Worm (Caenorhabditis elegans) whole organism, L1 larva: ENCODE results near the gene srbc-37.

Experiments used
- C04F5.9 ChIP-seq: sonication (generic microtip); optimal IDR thresholded peaks from 2 replicates; lab custom pipeline; 2016; ENCODE audit warnings: missing genetic modification characterization, missing compliant biosample characterization
- Y116A8C.19 ChIP-seq: sonication (generic microtip); optimal IDR thresholded peaks from 2 replicates; lab custom pipeline; 2016; ENCODE audit warnings: missing compliant biosample characterization, missing genetic modification characterization, borderline replicate concordance
- aha-1 ChIP-seq: fragments of 150-350 bp; optimal IDR thresholded peaks from 2 replicates; lab custom pipeline; 2014; ENCODE audit warnings: missing biosample characterization, missing genetic modification characterization
- alr-1 ChIP-seq: fragments of 200-800 bp; sonication (Bioruptor generic); optimal IDR thresholded peaks from 2 replicates; lab custom pipeline; 2018; ENCODE audit warnings: borderline replicate concordance, mild to moderate bottlenecking, missing genetic modification characterization, missing compliant biosample characterization
- blmp-1 ChIP-seq: fragments of 150-350 bp; optimal IDR thresholded peaks from 2 replicates; lab custom pipeline; 2014; ENCODE audit warnings: missing biosample characterization, missing genetic modification characterization
- ceh-63 ChIP-seq: fragments of 200-800 bp; sonication (Bioruptor generic); optimal IDR thresholded peaks from 2 replicates; lab custom pipeline; 2018; ENCODE audit warnings: mild to moderate bottlenecking, missing genetic modification characterization, missing compliant biosample characterization
- ceh-8 ChIP-seq: fragments of 200-800 bp; sonication (Bioruptor generic); optimal IDR thresholded peaks from 2 replicates; lab custom pipeline; 2018; ENCODE audit warnings: mild to moderate bottlenecking, missing genetic modification characterization, moderate library complexity, missing compliant biosample characterization
- ceh-82 ChIP-seq, 3 experiments: fragments of 150-350 bp in 1 of 3; sonication (generic microtip) in 2 of 3; optimal IDR thresholded peaks; 2 replicates each; lab custom pipeline; 2014 to 2017; ENCODE audit warnings: missing biosample characterization in 3 of 3, missing genetic modification characterization in 3 of 3
- ceh-90 ChIP-seq: sonication (generic microtip); optimal IDR thresholded peaks from 2 replicates; lab custom pipeline; 2016; ENCODE audit warnings: missing genetic modification characterization, missing compliant biosample characterization
- ces-1 ChIP-seq: fragments of 150-350 bp; optimal IDR thresholded peaks from 2 replicates; lab custom pipeline; 2014; ENCODE audit warnings: missing biosample characterization, missing genetic modification reagents, missing genetic modification characterization
- dsc-1 ChIP-seq: sonication (generic microtip); optimal IDR thresholded peaks from 2 replicates; lab custom pipeline; 2016; ENCODE audit warnings: mild to moderate bottlenecking, missing genetic modification characterization, missing compliant biosample characterization
- efl-1 ChIP-seq, 4 experiments: fragments of 150-350 bp; optimal IDR thresholded peaks in 3 of 4; peaks in 1 of 4; 1 replicate in 1 of 4; 2 replicates in 3 of 4; lab custom pipeline; 2014; ENCODE audit warnings: missing biosample characterization in 2 of 4, missing genetic modification characterization in 2 of 4, missing genetic modification reagents in 2 of 4
- egl-13 ChIP-seq: sonication (generic microtip); optimal IDR thresholded peaks from 2 replicates; lab custom pipeline; 2016; ENCODE audit warnings: missing genotype, missing genetic modification reagents, missing genetic modification characterization, missing compliant biosample characterization
- elt-2 ChIP-seq: sonication (generic microtip); optimal IDR thresholded peaks from 2 replicates; lab custom pipeline; 2016; ENCODE audit warnings: missing genetic modification characterization, mild to moderate bottlenecking, inconsistent platforms, missing compliant biosample characterization, missing genetic modification reagents
- fkh-8 ChIP-seq: sonication (generic microtip); optimal IDR thresholded peaks from 2 replicates; lab custom pipeline; 2016; ENCODE audit warnings: mild to moderate bottlenecking, missing genetic modification characterization, missing compliant biosample characterization
- hlh-17 ChIP-seq: fragments of 200-800 bp; sonication (Bioruptor generic); optimal IDR thresholded peaks from 2 replicates; lab custom pipeline; 2018; ENCODE audit warnings: missing genetic modification characterization, mild to moderate bottlenecking, missing compliant biosample characterization, moderate library complexity, borderline replicate concordance
- hlh-4 ChIP-seq: sonication (generic microtip); optimal IDR thresholded peaks from 2 replicates; lab custom pipeline; 2016; ENCODE audit warnings: mild to moderate bottlenecking, missing genetic modification characterization, missing compliant biosample characterization
- hpl-2 ChIP-seq: fragments of 150-350 bp; optimal IDR thresholded peaks from 2 replicates; lab custom pipeline; 2014; ENCODE audit warnings: missing biosample characterization, missing genetic modification reagents, missing genetic modification characterization
- irx-1 ChIP-seq: sonication (generic microtip); optimal IDR thresholded peaks from 2 replicates; lab custom pipeline; 2016; ENCODE audit warnings: missing genetic modification characterization, missing compliant biosample characterization
- jun-1 ChIP-seq: fragments of 150-350 bp; optimal IDR thresholded peaks from 2 replicates; lab custom pipeline; 2014; ENCODE audit warnings: missing biosample characterization, missing genetic modification reagents, missing genetic modification characterization
- lin-14 ChIP-seq: fragments of 200-800 bp; sonication (Bioruptor generic); optimal IDR thresholded peaks from 2 replicates; lab custom pipeline; 2018; ENCODE audit warnings: mild to moderate bottlenecking, missing genetic modification characterization, moderate library complexity, missing compliant biosample characterization
- lin-15B ChIP-seq: fragments of 150-350 bp; sonication (generic microtip); optimal IDR thresholded peaks from 3 replicates; lab custom pipeline; 2014; ENCODE audit warnings: missing biosample characterization, missing genetic modification characterization
- mdl-1 ChIP-seq, 2 experiments: fragments of 150-350 bp; optimal IDR thresholded peaks; 2 replicates each; lab custom pipeline; 2014 to 2017; ENCODE audit warnings: missing biosample characterization in 2 of 2, missing genetic modification characterization in 2 of 2, inconsistent platforms in 1 of 2
- nhr-19 ChIP-seq: fragments of 200-800 bp; sonication (Bioruptor generic); conservative IDR thresholded peaks from 2 replicates; pipeline ENCODE4 v1.3.6; 2022; ENCODE audit warnings: missing genetic modification characterization, missing compliant biosample characterization
- nhr-28 ChIP-seq: fragments of 150-350 bp; optimal IDR thresholded peaks from 2 replicates; lab custom pipeline; 2014; ENCODE audit warnings: missing biosample characterization, missing genetic modification characterization
- nhr-84 ChIP-seq: sonication (generic microtip); optimal IDR thresholded peaks from 2 replicates; lab custom pipeline; 2017; ENCODE audit warnings: missing biosample characterization, missing genetic modification characterization
- nhr-85 ChIP-seq: sonication (generic microtip); peaks from one replicate; lab custom pipeline; 2016; ENCODE audit warnings: missing genetic modification characterization, inconsistent platforms, missing compliant biosample characterization
- nhr-90 ChIP-seq: sonication (generic microtip); optimal IDR thresholded peaks from 2 replicates; lab custom pipeline; 2016; ENCODE audit warnings: mild to moderate bottlenecking, missing genetic modification characterization, missing compliant biosample characterization; ENCODE audit not compliant: poor library complexity
- pag-3 ChIP-seq: sonication (generic microtip); optimal IDR thresholded peaks from 2 replicates; lab custom pipeline; 2017; ENCODE audit warnings: missing genetic modification characterization, mild to moderate bottlenecking, missing compliant biosample characterization, antibody characterized with exemption, borderline replicate concordance; ENCODE audit not compliant: insufficient read depth
- rnt-1 ChIP-seq: sonication (generic microtip); optimal IDR thresholded peaks from 2 replicates; lab custom pipeline; 2016; ENCODE audit warnings: mild to moderate bottlenecking, missing genetic modification characterization, moderate library complexity, missing compliant biosample characterization
- snu-23 ChIP-seq: sonication (generic microtip); optimal IDR thresholded peaks from 2 replicates; lab custom pipeline; 2016; ENCODE audit warnings: missing genetic modification characterization, missing compliant biosample characterization
- tbx-2 ChIP-seq: sonication (generic microtip); optimal IDR thresholded peaks from 2 replicates; lab custom pipeline; 2016; ENCODE audit warnings: missing genetic modification characterization, missing compliant biosample characterization
- tlp-1 ChIP-seq: fragments of 150-350 bp; optimal IDR thresholded peaks from 2 replicates; lab custom pipeline; 2014; ENCODE audit warnings: missing biosample characterization, missing genetic modification characterization
- unc-130 ChIP-seq: fragments of 150-350 bp; optimal IDR thresholded peaks from 2 replicates; lab custom pipeline; 2017; ENCODE audit warnings: missing biosample characterization, missing genetic modification characterization, inconsistent platforms
- unc-98 ChIP-seq: fragments of 200-800 bp; sonication (Bioruptor generic); IDR thresholded peaks from 2 replicates; pipeline ENCODE4 v1.3.6; 2022; ENCODE audit warnings: missing genetic modification characterization, missing compliant biosample characterization
- vab-15 ChIP-seq: sonication (generic microtip); optimal IDR thresholded peaks from 2 replicates; lab custom pipeline; 2017; ENCODE audit warnings: missing genotype, mild to moderate bottlenecking, missing genetic modification characterization, missing compliant biosample characterization
- zip-4 ChIP-seq: fragments of 200-800 bp; sonication (Bioruptor generic); optimal IDR thresholded peaks from 2 replicates; lab custom pipeline; 2018; ENCODE audit warnings: mild to moderate bottlenecking, missing genetic modification characterization, moderate library complexity, missing compliant biosample characterization
- ztf-11 ChIP-seq, 2 experiments: sonication (generic microtip); optimal IDR thresholded peaks; 2 replicates each; lab custom pipeline; 2016 to 2017; ENCODE audit warnings: missing genetic modification characterization in 2 of 2, missing biosample characterization in 1 of 2, missing compliant biosample characterization in 1 of 2

The srbc-37 gene

ce11 chrV:706918-707317 is 4.6 kb downstream of the srbc-37 start, which contains the start of gene srbc-38:
Gene srbc-38, plus strand, starts transcription at chrV:707218.
- TF ChIP-seq Y116A8C.19 (tag; lab: Kevin White, UChicago) (no peak), ceh-8 (no peak), unc-130 (no peak), lin-15B (tag; lab: Kevin White, UChicago) (no peak), tlp-1 (tag; lab: Kevin White, UChicago) (no peak), fkh-8 (tag; lab: Kevin White, UChicago) (no peak), egl-13 (tag; lab: Kevin White, UChicago) (no peak), nhr-90 (tag; lab: Kevin White, UChicago) (no peak), hlh-4 (tag; lab: Kevin White, UChicago) (no peak), C04F5.9 (tag; lab: Kevin White, UChicago) (no peak), elt-2 (tag; lab: Kevin White, UChicago) (no peak), hlh-17 (no peak), dsc-1 (no peak), jun-1 (tag; lab: Kevin White, UChicago) (no peak), pag-3 (tag; lab: Kevin White, UChicago) (no peak), mdl-1 (tag; optimal IDR thresholded peaks at IDR 0.05; lab: Kevin White, UChicago) (no peak), lin-14 (GFP tag; lab: Kevin White, UChicago) (no peak)

ce11 chrV:708808-709207 is 6.4 kb downstream of the srbc-37 start, which contains the start of gene srbc-39:
Gene srbc-39, plus strand, starts transcription at chrV:709108.
- TF ChIP-seq unc-130: no peak
- no peak for TF ChIP-seq snu-23 (GFP tag; lab: Kevin White, UChicago)
- TF ChIP-seq ceh-82 (tag; optimal IDR thresholded peaks at IDR 0.05; lab: Kevin White, UChicago): no peak
- no peak for TF ChIP-seq aha-1 (tag; lab: Kevin White, UChicago)
- TF ChIP-seq jun-1 (tag; lab: Kevin White, UChicago): no peak
- no peak for TF ChIP-seq tbx-2 (tag; lab: Kevin White, UChicago)
- TF ChIP-seq ces-1 (GFP tag; lab: Kevin White, UChicago): no peak
- no peak for TF ChIP-seq unc-98
- no peak for TF ChIP-seq fkh-8 (tag; lab: Kevin White, UChicago)
- TF ChIP-seq tlp-1 (tag; lab: Kevin White, UChicago): no peak
- TF ChIP-seq rnt-1: no peak
- TF ChIP-seq alr-1 (tag; lab: Kevin White, UChicago): no peak
- TF ChIP-seq vab-15: no peak
- no peak for TF ChIP-seq ztf-11 (tag; optimal IDR thresholded peaks at IDR 0.05; lab: Kevin White, UChicago)
- no peak for TF ChIP-seq nhr-84 (tag; lab: Kevin White, UChicago)
- no peak for TF ChIP-seq efl-1 (optimal IDR thresholded peaks at IDR 0.05; lab: Kevin White, UChicago)
- no peak for TF ChIP-seq efl-1 (GFP tag; optimal IDR thresholded peaks at IDR 0.05 in 1 of 2; lab: Kevin White, UChicago)
- no peak for TF ChIP-seq hlh-4 (tag; lab: Kevin White, UChicago)
- no peak for TF ChIP-seq irx-1 (tag; lab: Kevin White, UChicago)

- TF ChIP-seq mdl-1 (tag; optimal IDR thresholded peaks at IDR 0.05; lab: Kevin White, UChicago) (no peak), nhr-85 (tag; lab: Kevin White, UChicago) (no peak), ceh-90 (tag; lab: Kevin White, UChicago) (no peak), hpl-2 (GFP tag; lab: Kevin White, UChicago) (no peak), nhr-19 (no peak), hlh-4 (tag; lab: Kevin White, UChicago) (no peak), unc-98 (no peak), zip-4 (no peak), nhr-28 (tag; lab: Kevin White, UChicago) (no peak), egl-13 (tag; lab: Kevin White, UChicago) (no peak), ztf-11 (tag; optimal IDR thresholded peaks at IDR 0.05; lab: Kevin White, UChicago) (no peak), ceh-63 (no peak), blmp-1 (tag; lab: Kevin White, UChicago) (no peak)
Measured at ce11 chrV:712882-713281, 10.5 kb downstream of the srbc-37 start, which contains the start of gene cyp-33C11. Gene cyp-33C11, minus strand, starts transcription at chrV:712982.
